Fruit fly (Drosophila melanogaster) whole organism, embryonic: ENCODE data around the gene wdn.
A peak's percentile ranks its signal among the peaks of the same experiment; 100 is the strongest.

Experiments used
- ATbp ChIP-seq: fragments of 200-800 bp; sonication (Bioruptor generic); optimal IDR thresholded peaks from 2 replicates; lab custom pipeline; 2017; ENCODE audit warnings: missing biosample characterization, mild to moderate bottlenecking, missing genetic modification characterization, missing genetic modification reagents
- Atf-2 ChIP-seq: fragments of 200-800 bp; sonication (Bioruptor generic); optimal IDR thresholded peaks from 2 replicates; lab custom pipeline; 2016; ENCODE audit warnings: missing biosample characterization, missing genetic modification characterization
- Bteb2 ChIP-seq: fragments of 200-800 bp; sonication (Bioruptor generic); optimal IDR thresholded peaks from 2 replicates; lab custom pipeline; 2016; ENCODE audit warnings: missing biosample characterization, missing genetic modification characterization
- C15 ChIP-seq: fragments of 200-800 bp; sonication (Bioruptor generic); IDR thresholded peaks from 3 replicates; pipeline ENCODE4 v1.3.6; 2022; ENCODE audit warnings: missing biosample characterization, missing genetic modification characterization
- CG10209 ChIP-seq: fragments of 200-800 bp; sonication (Bioruptor generic); optimal IDR thresholded peaks from 3 replicates; lab custom pipeline; 2017; ENCODE audit warnings: missing biosample characterization, mild to moderate bottlenecking, missing genetic modification characterization, missing genetic modification reagents
- CG10431 ChIP-seq: fragments of 200-800 bp; sonication (Bioruptor generic); optimal IDR thresholded peaks from 3 replicates; lab custom pipeline; 2018; ENCODE audit warnings: missing biosample characterization, mild to moderate bottlenecking, missing genetic modification characterization
- CG11723 ChIP-seq: fragments of 200-800 bp; sonication (Bioruptor generic); optimal IDR thresholded peaks from 2 replicates; lab custom pipeline; 2017; ENCODE audit warnings: missing biosample characterization, mild to moderate bottlenecking, missing genetic modification characterization
- CG13775 ChIP-seq: fragments of 200-800 bp; sonication (Bioruptor generic); optimal IDR thresholded peaks from 3 replicates; lab custom pipeline; 2017; ENCODE audit warnings: missing biosample characterization, mild to moderate bottlenecking, missing genetic modification characterization
- CG14710 ChIP-seq: fragments of 200-800 bp; sonication (Bioruptor generic); optimal IDR thresholded peaks from 3 replicates; lab custom pipeline; 2019; ENCODE audit warnings: missing biosample characterization, mild to moderate bottlenecking, missing genetic modification characterization, moderate library complexity
- CG15601 ChIP-seq: fragments of 200-800 bp; sonication (Bioruptor generic); optimal IDR thresholded peaks from 3 replicates; lab custom pipeline; 2019; ENCODE audit warnings: missing biosample characterization, mild to moderate bottlenecking, missing genetic modification characterization, moderate library complexity
- CG16813 ChIP-seq: fragments of 200-800 bp; sonication (Bioruptor generic); IDR thresholded peaks from 3 replicates; pipeline ENCODE4 v1.3.6; 2022; ENCODE audit warnings: missing biosample characterization, missing genetic modification characterization; ENCODE audit not compliant: partially characterized antibody
- CG17568 ChIP-seq: fragments of 200-800 bp; sonication (Bioruptor generic); optimal IDR thresholded peaks from 2 replicates; lab custom pipeline; 2018; ENCODE audit warnings: missing biosample characterization, mild to moderate bottlenecking, missing genetic modification characterization, moderate library complexity
- CG17912 ChIP-seq: fragments of 200-800 bp; sonication (Bioruptor generic); optimal IDR thresholded peaks from 2 replicates; lab custom pipeline; 2018; ENCODE audit warnings: missing biosample characterization, mild to moderate bottlenecking, missing genetic modification characterization
- CG18262 ChIP-seq: fragments of 200-800 bp; optimal IDR thresholded peaks from 3 replicates; lab custom pipeline; 2019; ENCODE audit warnings: missing biosample characterization, mild to moderate bottlenecking, missing genetic modification characterization, moderate library complexity
- CG33557 ChIP-seq: fragments of 200-800 bp; sonication (Bioruptor generic); optimal IDR thresholded peaks from 2 replicates; lab custom pipeline; 2019; ENCODE audit warnings: missing biosample characterization, mild to moderate bottlenecking, missing genetic modification characterization, moderate library complexity
- CG3407 ChIP-seq: fragments of 200-800 bp; sonication (Bioruptor generic); optimal IDR thresholded peaks from 2 replicates; lab custom pipeline; 2018; ENCODE audit warnings: missing biosample characterization, mild to moderate bottlenecking, missing genetic modification characterization
- CG7839 ChIP-seq: fragments of 200-800 bp; sonication (Bioruptor generic); optimal IDR thresholded peaks from 3 replicates; lab custom pipeline; 2018; ENCODE audit warnings: missing biosample characterization, mild to moderate bottlenecking, missing genetic modification characterization, moderate library complexity
- CG8089 ChIP-seq: fragments of 200-800 bp; sonication (Bioruptor generic); optimal IDR thresholded peaks from 3 replicates; lab custom pipeline; 2016; ENCODE audit warnings: missing biosample characterization, missing genetic modification characterization
- CG8281 ChIP-seq: fragments of 200-800 bp; sonication (Bioruptor generic); optimal IDR thresholded peaks from 2 replicates; lab custom pipeline; 2018; ENCODE audit warnings: missing biosample characterization, mild to moderate bottlenecking, missing genetic modification characterization, moderate library complexity
- CG8765 ChIP-seq: fragments of 200-800 bp; sonication (Bioruptor generic); IDR thresholded peaks from 2 replicates; pipeline ENCODE4 v1.3.6; 2022; ENCODE audit warnings: missing biosample characterization, missing genetic modification characterization
- CG9727 ChIP-seq: fragments of 200-800 bp; sonication (Bioruptor generic); optimal IDR thresholded peaks from 3 replicates; lab custom pipeline; 2017; ENCODE audit warnings: missing biosample characterization, mild to moderate bottlenecking, missing genetic modification characterization
- Chrac-16 ChIP-seq: fragments of 200-800 bp; sonication (Bioruptor generic); optimal IDR thresholded peaks from 3 replicates; lab custom pipeline; 2016; ENCODE audit warnings: missing biosample characterization, missing genetic modification characterization
- Dfd ChIP-seq, 2 experiments: fragments of >200 bp; optimal IDR thresholded peaks; 2 replicates each; lab custom pipeline; 2017; ENCODE audit warnings: missing biosample characterization in 2 of 2, missing genetic modification characterization in 2 of 2
- ERR ChIP-seq: fragments of 200-800 bp; sonication (Bioruptor generic); optimal IDR thresholded peaks from 2 replicates; lab custom pipeline; 2016; ENCODE audit warnings: missing biosample characterization, missing genetic modification characterization
- Gsc ChIP-seq: fragments of 200-800 bp; sonication (Bioruptor generic); IDR thresholded peaks from 2 replicates; pipeline ENCODE4 v1.3.6; 2022; ENCODE audit warnings: missing biosample characterization, missing genetic modification characterization
- H15 ChIP-seq: fragments of 200-800 bp; sonication (Bioruptor generic); IDR thresholded peaks from 3 replicates; pipeline ENCODE4 v1.3.6; 2022; ENCODE audit warnings: missing biosample characterization, missing genetic modification characterization
- HLH54F ChIP-seq: fragments of 200-800 bp; sonication (Bioruptor generic); optimal IDR thresholded peaks from 3 replicates; lab custom pipeline; 2016; ENCODE audit warnings: missing biosample characterization, missing genetic modification characterization
- Med ChIP-seq: fragments of 200-800 bp; sonication (Bioruptor generic); peaks from one replicate; lab custom pipeline; 2016; ENCODE audit warnings: missing biosample characterization, missing genetic modification characterization, mild to moderate bottlenecking, inconsistent platforms, moderate library complexity
- Mrtf ChIP-seq: fragments of 200-800 bp; sonication (Bioruptor generic); IDR thresholded peaks from 3 replicates; pipeline ENCODE4 v1.3.6; 2022; ENCODE audit warnings: missing biosample characterization, missing genetic modification characterization
- Ptx1 ChIP-seq: fragments of 200-800 bp; sonication (Bioruptor generic); IDR thresholded peaks from 2 replicates; pipeline ENCODE4 v1.3.6; 2022; ENCODE audit warnings: missing biosample characterization, missing genetic modification characterization
- Sox102F ChIP-seq: fragments of 200-800 bp; sonication (Bioruptor generic); optimal IDR thresholded peaks from 2 replicates; lab custom pipeline; 2018; ENCODE audit warnings: missing biosample characterization, mild to moderate bottlenecking, missing genetic modification characterization, moderate library complexity
- Stat92E ChIP-seq, 3 experiments: fragments of >200 bp in 2 of 3; fragments of 200-800 bp in 1 of 3; sonication (Bioruptor generic) in 1 of 3; optimal IDR thresholded peaks; 2 replicates each; lab custom pipeline; 2017 to 2019; ENCODE audit warnings: missing biosample characterization in 3 of 3, missing genetic modification characterization in 3 of 3, mild to moderate bottlenecking in 1 of 3, moderate library complexity in 1 of 3
- Vsx1 ChIP-seq: fragments of 200-800 bp; sonication (Bioruptor generic); optimal IDR thresholded peaks from 2 replicates; lab custom pipeline; 2017; ENCODE audit warnings: missing biosample characterization, mild to moderate bottlenecking, missing genetic modification characterization, missing genetic modification reagents
- Xbp1 ChIP-seq: fragments of 200-800 bp; sonication (Bioruptor generic); optimal IDR thresholded peaks from 3 replicates; lab custom pipeline; 2016; ENCODE audit warnings: missing biosample characterization, mild to moderate bottlenecking, missing genetic modification characterization
- abd-A ChIP-seq: fragments of 200-800 bp; sonication (Bioruptor generic); optimal IDR thresholded peaks from 3 replicates; lab custom pipeline; 2019; ENCODE audit warnings: missing biosample characterization, mild to moderate bottlenecking, missing genetic modification characterization, moderate library complexity
- bsh ChIP-seq, 2 experiments: fragments of 200-800 bp; sonication (Bioruptor generic); optimal IDR thresholded peaks; 2 replicates each; lab custom pipeline; 2017 to 2018; ENCODE audit warnings: mild to moderate bottlenecking in 2 of 2, missing biosample characterization in 2 of 2, missing genetic modification characterization in 2 of 2, moderate library complexity in 1 of 2
- eyg ChIP-seq: fragments of 200-800 bp; sonication (Bioruptor generic); optimal IDR thresholded peaks from 3 replicates; lab custom pipeline; 2016; ENCODE audit warnings: missing biosample characterization, missing genetic modification characterization
- grn ChIP-seq: fragments of 200-800 bp; sonication (Bioruptor generic); optimal IDR thresholded peaks from 3 replicates; lab custom pipeline; 2017; ENCODE audit warnings: missing biosample characterization, missing genetic modification characterization
- hbn ChIP-seq: fragments of 200-800 bp; sonication (Bioruptor generic); IDR thresholded peaks from 2 replicates; pipeline ENCODE4 v1.3.6; 2022; ENCODE audit warnings: missing biosample characterization, missing genetic modification characterization; ENCODE audit not compliant: partially characterized antibody
- inv ChIP-seq: fragments of 200-800 bp; sonication (Bioruptor generic); IDR thresholded peaks from 2 replicates; pipeline ENCODE4 v1.3.6; 2022; ENCODE audit warnings: missing biosample characterization, missing genetic modification characterization; ENCODE audit not compliant: partially characterized antibody
- lilli ChIP-seq: fragments of 200-800 bp; sonication (Bioruptor generic); optimal IDR thresholded peaks from 3 replicates; lab custom pipeline; 2016; ENCODE audit warnings: missing biosample characterization, missing genetic modification characterization
- nmo ChIP-seq: fragments of 200-800 bp; sonication (Bioruptor generic); optimal IDR thresholded peaks from 2 replicates; lab custom pipeline; 2018; ENCODE audit warnings: missing biosample characterization, mild to moderate bottlenecking, missing genetic modification characterization, moderate library complexity
- onecut ChIP-seq: fragments of 200-800 bp; sonication (Bioruptor generic); IDR thresholded peaks from 2 replicates; pipeline ENCODE4 v1.3.6; 2022; ENCODE audit warnings: missing biosample characterization, missing genetic modification characterization
- run ChIP-seq: fragments of 200-800 bp; sonication (Bioruptor generic); optimal IDR thresholded peaks from 3 replicates; lab custom pipeline; 2018; ENCODE audit warnings: missing biosample characterization, mild to moderate bottlenecking, missing genetic modification characterization
- sens ChIP-seq: fragments of 200-800 bp; sonication (Bioruptor generic); peaks from one replicate; lab custom pipeline; 2016; ENCODE audit warnings: missing biosample characterization, missing genetic modification characterization
- sr ChIP-seq: fragments of 200-800 bp; sonication (Bioruptor generic); IDR thresholded peaks from 3 replicates; pipeline ENCODE4 v1.3.6; 2022; ENCODE audit warnings: missing biosample characterization, missing genetic modification characterization

Gene wdn

dm6 chr3R:28857287-28858024 is 46.3 kb upstream of the wdn start (continued):
- TF ChIP-seq CG11723 (GFP tag; lab: Kevin White, UChicago) = peak; percentile 3
- TF ChIP-seq CG17912 (GFP tag; lab: Kevin White, UChicago) = no peak
- peak; percentile 65 for TF ChIP-seq Sox102F
- TF ChIP-seq CG3407 = peak; percentile 15
- no peak for TF ChIP-seq CG8281 (tag; lab: Kevin White, UChicago)
- peak; percentile 52 for TF ChIP-seq CG18262 (tag; lab: Kevin White, UChicago)
- no peak for TF ChIP-seq CG8765
- TF ChIP-seq CG13775 (GFP tag; lab: Kevin White, UChicago) = no peak
- no peak for TF ChIP-seq ERR (GFP tag; lab: Kevin White, UChicago)
- no peak for TF ChIP-seq inv (GFP tag; lab: Robert Waterston, UW)

DNA sequence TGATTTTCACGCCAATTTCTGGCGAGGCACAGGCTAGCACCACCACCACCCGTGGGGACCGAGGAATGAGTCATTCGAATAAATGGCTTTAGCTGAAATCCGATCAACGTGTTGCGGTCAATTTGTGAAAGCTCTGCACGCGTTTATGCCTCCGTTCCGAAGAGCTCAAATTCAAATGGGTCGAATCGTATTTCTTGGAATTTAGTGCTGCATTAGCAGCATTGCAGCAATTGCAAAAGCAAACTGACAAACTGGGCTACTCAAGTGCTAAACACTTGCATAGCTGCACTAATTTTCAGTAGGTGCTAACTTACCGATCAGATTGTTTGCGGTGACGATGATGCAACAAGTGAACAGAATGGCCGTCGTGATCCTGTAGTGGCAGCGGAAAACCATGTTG is 45.7 kb upstream of the wdn start:
- TF ChIP-seq CG7839 (tag; lab: Kevin White, UChicago) = no peak
- TF ChIP-seq Xbp1 (GFP tag; lab: Kevin White, UChicago) = no peak
- TF ChIP-seq nmo (GFP tag; lab: Kevin White, UChicago) = no peak
- TF ChIP-seq C15 (GFP tag; lab: Robert Waterston, UW) = no peak
- no peak for TF ChIP-seq hbn (GFP tag; lab: Robert Waterston, UW)
- no peak for TF ChIP-seq CG16813
- no peak for TF ChIP-seq CG9727 (GFP tag; lab: Kevin White, UChicago)
- no peak for TF ChIP-seq CG8089 (GFP tag; lab: Kevin White, UChicago)

dm6 chr3R:28856140-28856539 is 45.0 kb upstream of the wdn start:
- TF ChIP-seq Med (GFP tag; lab: Kevin White, UChicago) (peak; percentile 37), lilli (GFP tag; lab: Kevin White, UChicago) (no peak), sens (GFP tag; lab: Kevin White, UChicago) (peak; percentile 76), CG15601 (tag; lab: Kevin White, UChicago) (peak; percentile 33), CG10431 (GFP tag; lab: Kevin White, UChicago) (peak; percentile 3), grn (no peak), CG8281 (tag; lab: Kevin White, UChicago) (peak; percentile 44), sr (GFP tag; lab: Robert Waterston, UW) (0 out of 3 replicates have a peak, but pooled peaks have one; percentile 8), CG8089 (GFP tag; lab: Kevin White, UChicago) (no peak), Stat92E (GFP tag; optimal IDR thresholded peaks at IDR 0.05; lab: Kevin White, UChicago) (peak in 1 of 3 experiments; percentile 76), CG14710 (peak; percentile 5), CG17568 (peak; percentile 31), run (tag; lab: Kevin White, UChicago) (peak; percentile 2), ATbp (GFP tag; lab: Kevin White, UChicago) (peak; percentile 25), bsh (GFP tag; optimal IDR thresholded peaks at IDR 0.05; lab: Kevin White, UChicago) (peak in 1 of 2 experiments; percentile 7)

DNA sequence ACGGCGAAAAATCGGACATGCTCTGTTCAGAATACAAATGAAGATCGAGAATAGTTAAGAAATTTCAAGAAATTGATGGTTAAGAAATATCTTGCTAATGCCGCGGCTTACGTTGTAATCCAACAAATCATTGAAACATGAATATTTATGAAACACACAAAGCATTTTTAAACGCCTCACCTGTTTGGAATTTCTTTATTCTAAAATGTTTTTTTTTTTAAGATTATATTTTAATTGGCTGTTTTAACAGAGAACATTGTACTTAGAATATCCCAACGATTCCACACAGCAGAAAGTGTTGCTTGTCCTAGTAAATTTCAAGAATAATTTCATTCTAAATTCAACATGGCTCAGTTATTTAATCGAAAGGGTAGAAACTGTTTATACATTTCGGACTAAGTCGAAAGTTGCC is 40.8 kb upstream of the wdn start:
- TF ChIP-seq Bteb2 (GFP tag; lab: Kevin White, UChicago) (no peak), Atf-2 (GFP tag; lab: Kevin White, UChicago) (no peak), Dfd (GFP tag; optimal IDR thresholded peaks at IDR 0.05; lab: Kevin White, UChicago) (no peak), CG10209 (GFP tag; lab: Kevin White, UChicago) (peak; percentile 14), Mrtf (GFP tag; lab: Robert Waterston, UW) (no peak), Chrac-16 (no peak), onecut (GFP tag; lab: Robert Waterston, UW) (no peak), Gsc (GFP tag; lab: Robert Waterston, UW) (no peak), CG33557 (no peak), Vsx1 (GFP tag; lab: Kevin White, UChicago) (peak; percentile 47), HLH54F (GFP tag; lab: Kevin White, UChicago) (no peak), eyg (GFP tag; lab: Kevin White, UChicago) (no peak), Ptx1 (GFP tag; lab: Robert Waterston, UW) (no peak), H15 (GFP tag; lab: Robert Waterston, UW) (no peak), abd-A (no peak)
